Worm (Caenorhabditis elegans): ENCODE results near the gene osta-1.

The osta-1 gene

DNA sequence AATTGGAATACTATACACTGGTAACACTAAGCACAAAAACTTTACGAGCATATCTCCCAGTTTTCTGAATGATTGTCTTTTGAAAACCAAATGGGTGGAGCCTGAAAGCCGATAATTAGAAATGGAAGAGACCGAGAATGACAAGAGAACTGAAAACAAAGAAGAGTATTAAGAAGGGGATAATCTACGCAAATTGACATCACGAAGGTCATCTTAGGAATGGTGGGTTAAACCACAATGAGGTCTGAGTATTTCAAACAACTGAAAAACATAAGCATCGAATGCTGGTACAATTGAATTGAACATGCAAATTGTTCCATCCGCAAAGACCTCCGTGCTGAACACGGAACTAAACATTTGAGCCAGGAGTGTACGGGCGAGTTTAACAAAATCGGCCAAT, 33.0 kb downstream of the osta-1 start, which contains the start of gene spp-24:
Gene spp-24, minus strand, starts transcription at position 101 of the 400 bp plus-strand sequence.
- no peak for TF ChIP-seq ztf-11 (tag; optimal IDR thresholded peaks at IDR 0.05)
- TF ChIP-seq lin-13 (tag; optimal IDR thresholded peaks at IDR 0.05) = no peak
- TF ChIP-seq snpc-4 (tag; optimal IDR thresholded peaks at IDR 0.05) = no peak
- no peak for TF ChIP-seq unc-120 (tag; optimal IDR thresholded peaks at IDR 0.05; ENCODE audit: poor library complexity, severe bottlenecking)
- no peak for TF ChIP-seq tbx-8 (GFP tag; optimal IDR thresholded peaks at IDR 0.05)
- no peak for TF ChIP-seq hlh-1 (tag; optimal IDR thresholded peaks at IDR 0.05)
- no peak for TF ChIP-seq sptf-1 (tag; optimal IDR thresholded peaks at IDR 0.05)

ce11 chrII:41914-42313, 35.5 kb downstream of the osta-1 start, which contains the start of gene F23F1.10:
Gene F23F1.10 (minus strand): TSS chrII:41982.
- no peak for TF ChIP-seq nhr-28 (tag; optimal IDR thresholded peaks at IDR 0.05)
- TF ChIP-seq ces-1 (GFP tag; optimal IDR thresholded peaks at IDR 0.05) = no peak
- TF ChIP-seq tbx-8 (GFP tag; optimal IDR thresholded peaks at IDR 0.05) = no peak
- no peak for TF ChIP-seq M03D4.4 (tag; optimal IDR thresholded peaks at IDR 0.05)
- TF ChIP-seq hlh-1 (tag; optimal IDR thresholded peaks at IDR 0.05) = no peak

DNA sequence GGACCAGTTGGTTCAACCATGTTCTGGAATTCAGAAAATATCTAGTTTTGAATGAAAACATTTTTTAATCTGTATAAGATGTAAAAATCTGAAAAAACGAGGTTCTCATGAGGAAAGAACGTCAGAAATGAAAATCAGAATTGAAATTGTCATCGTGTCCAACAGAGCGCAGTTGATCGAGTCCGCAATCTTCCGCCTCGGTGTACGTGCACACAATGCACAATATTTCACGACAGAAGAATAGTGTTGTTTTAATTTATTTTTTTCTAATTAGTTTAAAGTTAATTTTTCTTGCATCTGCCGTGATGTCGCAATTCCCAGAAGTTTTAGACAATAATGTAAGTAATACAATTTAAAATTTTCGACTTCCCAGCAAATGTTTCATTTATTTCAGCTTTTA, 37.2 kb downstream of the osta-1 start, which contains the start of gene nfyc-1:
Gene nfyc-1, plus strand, starts transcription at position 268 of the 400 bp plus-strand sequence.
- TF ChIP-seq blmp-1 (tag; optimal IDR thresholded peaks at IDR 0.05) (no peak), nhr-12 (tag; optimal IDR thresholded peaks at IDR 0.05) (no peak), bed-3 (GFP tag; optimal IDR thresholded peaks at IDR 0.05) (no peak), unc-120 (tag; optimal IDR thresholded peaks at IDR 0.05; ENCODE audit: poor library complexity, severe bottlenecking) (no peak), mep-1 (tag; optimal IDR thresholded peaks at IDR 0.05) (peak; percentile 66), nhr-2 (tag; optimal IDR thresholded peaks at IDR 0.05) (no peak), snpc-4 (tag; optimal IDR thresholded peaks at IDR 0.05) (no peak), flh-1 (GFP tag; optimal IDR thresholded peaks at IDR 0.05) (no peak), lin-13 (tag; optimal IDR thresholded peaks at IDR 0.05) (peak; percentile 50), ceh-43 (GFP tag; optimal IDR thresholded peaks at IDR 0.05) (no peak), nhr-28 (tag; optimal IDR thresholded peaks at IDR 0.05) (no peak), nhr-237 (tag; optimal IDR thresholded peaks at IDR 0.05) (peak; percentile 51), ces-1 (GFP tag; optimal IDR thresholded peaks at IDR 0.05) (peak; percentile 90), hlh-1 (tag; optimal IDR thresholded peaks at IDR 0.05) (no peak), ceh-83 (GFP tag; optimal IDR thresholded peaks at IDR 0.05) (no peak), drap-1 (GFP tag; optimal IDR thresholded peaks at IDR 0.05) (no peak), mab-5 (tag; optimal IDR thresholded peaks at IDR 0.05) (no peak), elt-1 (tag; optimal IDR thresholded peaks at IDR 0.05; ENCODE audit: borderline replicate concordance, insufficient read depth) (no peak), ceh-39 (tag; optimal IDR thresholded peaks at IDR 0.05) (no peak), ham-2 (GFP tag; optimal IDR thresholded peaks at IDR 0.05) (no peak), ztf-11 (tag; optimal IDR thresholded peaks at IDR 0.05) (no peak), zip-8 (tag; optimal IDR thresholded peaks at IDR 0.05) (no peak), unc-62 (GFP tag; optimal IDR thresholded peaks at IDR 0.05) (no peak), sptf-1 (tag; optimal IDR thresholded peaks at IDR 0.05) (no peak), nhr-76 (tag; optimal IDR thresholded peaks at IDR 0.05) (no peak), elt-3 (tag; optimal IDR thresholded peaks at IDR 0.05) (no peak), sem-2 (GFP tag; optimal IDR thresholded peaks at IDR 0.05) (no peak), mls-2 (tag; optimal IDR thresholded peaks at IDR 0.05) (no peak), lsy-2 (tag; optimal IDR thresholded peaks at IDR 0.05) (peak; percentile 57), pha-4 (tag; optimal IDR thresholded peaks at IDR 0.05) (peak; percentile 74), lin-32 (GFP tag; optimal IDR thresholded peaks at IDR 0.05) (no peak), unc-39 (tag; optimal IDR thresholded peaks at IDR 0.05) (no peak), tbx-8 (GFP tag; optimal IDR thresholded peaks at IDR 0.05) (no peak), M03D4.4 (tag; optimal IDR thresholded peaks at IDR 0.05) (no peak), cnd-1 (tag; optimal IDR thresholded peaks at IDR 0.05) (no peak)

ce11 chrII:44740-45139, 38.3 kb downstream of the osta-1 start, which contains the start of gene rpoa-49:
Gene rpoa-49 (plus strand): TSS chrII:45040.
- no peak for TF ChIP-seq hlh-1 (tag; optimal IDR thresholded peaks at IDR 0.05)
- no peak for TF ChIP-seq zip-8 (tag; optimal IDR thresholded peaks at IDR 0.05)
- TF ChIP-seq unc-62 (GFP tag; optimal IDR thresholded peaks at IDR 0.05) = no peak
- TF ChIP-seq mls-2 (tag; optimal IDR thresholded peaks at IDR 0.05) = no peak
- no peak for TF ChIP-seq mab-5 (tag; optimal IDR thresholded peaks at IDR 0.05)
- TF ChIP-seq sptf-1 (tag; optimal IDR thresholded peaks at IDR 0.05) = no peak
- TF ChIP-seq ham-2 (GFP tag; optimal IDR thresholded peaks at IDR 0.05) = no peak
- no peak for TF ChIP-seq mep-1 (tag; optimal IDR thresholded peaks at IDR 0.05)
- TF ChIP-seq ces-1 (GFP tag; optimal IDR thresholded peaks at IDR 0.05) = no peak
- TF ChIP-seq lin-32 (GFP tag; optimal IDR thresholded peaks at IDR 0.05) = no peak
- no peak for TF ChIP-seq sem-2 (GFP tag; optimal IDR thresholded peaks at IDR 0.05)
- no peak for TF ChIP-seq M03D4.4 (tag; optimal IDR thresholded peaks at IDR 0.05)

Measured in whole organism, mixed stage, embryonic.